Worm (Caenorhabditis elegans) whole organism, early embryonic: ENCODE results near the gene C29E4.17.

Experiments used
- aly-1 ChIP-seq: sonication (generic microtip); optimal IDR thresholded peaks from 2 replicates; lab custom pipeline; 2016; ENCODE audit warnings: missing genetic modification characterization, missing compliant biosample characterization
- ets-7 ChIP-seq: sonication (generic microtip); optimal IDR thresholded peaks from 2 replicates; lab custom pipeline; 2016; ENCODE audit warnings: missing genotype, missing genetic modification characterization, missing compliant biosample characterization
- flt-1 ChIP-seq: fragments of 200-800 bp; sonication (Bioruptor generic); IDR thresholded peaks from 2 replicates; pipeline ENCODE4 v1.3.6; 2022; ENCODE audit warnings: missing genetic modification characterization, missing compliant biosample characterization
- tbx-37 ChIP-seq: fragments of 200-800 bp; sonication (Bioruptor generic); conservative IDR thresholded peaks from 2 replicates; pipeline ENCODE4 v1.3.6; 2022; ENCODE audit warnings: missing genetic modification reagents, missing genetic modification characterization, missing compliant biosample characterization

- no peak for TF ChIP-seq aly-1 (tag; lab: Kevin White, UChicago)
- TF ChIP-seq tbx-37 = no peak
- no peak for TF ChIP-seq ets-7
- TF ChIP-seq flt-1 (GFP tag; lab: Robert Waterston, UW) = no peak
These were observed 30.9 kb downstream of the C29E4.17 start, which contains the start of gene let-754 for ce11 chrIII:7953208-7953607.
